Worm (Caenorhabditis elegans): ENCODE results near the gene try-3.

- TF ChIP-seq ZK546.5 (tag; optimal IDR thresholded peaks at IDR 0.05) (no peak), elt-3 (tag; optimal IDR thresholded peaks at IDR 0.05) (no peak), zag-1 (tag; optimal IDR thresholded peaks at IDR 0.05) (no peak), mdl-1 (tag; optimal IDR thresholded peaks at IDR 0.05) (no peak), alr-1 (tag; optimal IDR thresholded peaks at IDR 0.05) (no peak), nhr-6 (tag; optimal IDR thresholded peaks at IDR 0.05) (no peak), nhr-11 (tag; optimal IDR thresholded peaks at IDR 0.05) (no peak), lin-11 (tag; optimal IDR thresholded peaks at IDR 0.05) (no peak), ztf-11 (tag; optimal IDR thresholded peaks at IDR 0.05) (no peak), aly-2 (tag; optimal IDR thresholded peaks at IDR 0.05) (no peak), mab-5 (tag; optimal IDR thresholded peaks at IDR 0.05) (no peak), lin-39 (tag; optimal IDR thresholded peaks at IDR 0.05) (no peak), unc-55 (GFP tag; optimal IDR thresholded peaks at IDR 0.05) (no peak), nhr-77 (tag; optimal IDR thresholded peaks at IDR 0.05) (no peak)
These were observed 17.4 kb downstream of the try-3 start for ce11 chrIV:6574343-6574742.

Data from whole organism, L2 larva.